Fruit fly (Drosophila melanogaster) whole organism, embryonic: ENCODE measurements around the gene Fdh.
A peak's percentile ranks its signal among the peaks of the same experiment; 100 is the strongest.

Source experiments
- Bdp1 ChIP-seq: fragments of 200-800 bp; sonication (Bioruptor generic); optimal IDR thresholded peaks from 3 replicates; lab custom pipeline; 2016; ENCODE audit warnings: missing biosample characterization, missing genetic modification characterization
- CG10565 ChIP-seq: fragments of 200-800 bp; sonication (Bioruptor generic); optimal IDR thresholded peaks from 3 replicates; lab custom pipeline; 2016; ENCODE audit warnings: missing biosample characterization, mild to moderate bottlenecking, missing genetic modification characterization
- CG10654 ChIP-seq: fragments of 200-800 bp; sonication (Bioruptor generic); optimal IDR thresholded peaks from 2 replicates; lab custom pipeline; 2016; ENCODE audit warnings: missing biosample characterization, missing genetic modification characterization
- CG12744 ChIP-seq: fragments of 200-800 bp; sonication (Bioruptor generic); optimal IDR thresholded peaks from 2 replicates; lab custom pipeline; 2016; ENCODE audit warnings: missing biosample characterization, missing genetic modification characterization
- CG13296 ChIP-seq: fragments of 200-800 bp; sonication (Bioruptor generic); optimal IDR thresholded peaks from 3 replicates; lab custom pipeline; 2018; ENCODE audit warnings: missing biosample characterization, mild to moderate bottlenecking, missing genetic modification characterization
- CG14014 ChIP-seq: fragments of 200-800 bp; sonication (Bioruptor generic); IDR thresholded peaks from 2 replicates; pipeline ENCODE4 v1.3.6; 2022; ENCODE audit warnings: missing biosample characterization, missing genetic modification characterization
- CG15696 ChIP-seq: fragments of 200-800 bp; sonication (Bioruptor generic); optimal IDR thresholded peaks from 2 replicates; lab custom pipeline; 2019; ENCODE audit warnings: missing biosample characterization, mild to moderate bottlenecking, missing genetic modification characterization, moderate library complexity
- CG1602 ChIP-seq: fragments of 200-800 bp; sonication (Bioruptor generic); optimal IDR thresholded peaks from 3 replicates; lab custom pipeline; 2016; ENCODE audit warnings: missing biosample characterization, missing genetic modification characterization
- CG17612 ChIP-seq: fragments of 200-800 bp; sonication (Bioruptor generic); IDR thresholded peaks from 2 replicates; pipeline ENCODE4 v1.3.6; 2022; ENCODE audit warnings: missing biosample characterization, missing genetic modification characterization
- CG17802 ChIP-seq: fragments of 200-800 bp; sonication (Bioruptor generic); optimal IDR thresholded peaks from 2 replicates; lab custom pipeline; 2018; ENCODE audit warnings: missing biosample characterization, mild to moderate bottlenecking, missing genetic modification characterization, moderate library complexity
- CG18619 ChIP-seq: fragments of 200-800 bp; sonication (Bioruptor generic); optimal IDR thresholded peaks from 3 replicates; lab custom pipeline; 2017; ENCODE audit warnings: missing biosample characterization, mild to moderate bottlenecking, missing genetic modification characterization
- CG2120 ChIP-seq: fragments of 200-800 bp; sonication (Bioruptor generic); optimal IDR thresholded peaks from 3 replicates; lab custom pipeline; 2016; ENCODE audit warnings: missing biosample characterization, missing genetic modification characterization
- CG2875 ChIP-seq: fragments of 200-800 bp; sonication (Bioruptor generic); optimal IDR thresholded peaks from 2 replicates; lab custom pipeline; 2017; ENCODE audit warnings: missing biosample characterization, mild to moderate bottlenecking, missing genetic modification characterization, missing genetic modification reagents
- CG2889 ChIP-seq: fragments of 200-800 bp; sonication (Bioruptor generic); IDR thresholded peaks from 3 replicates; pipeline ENCODE4 v1.3.6; 2022; ENCODE audit warnings: missing biosample characterization, missing genetic modification characterization
- CG30020 ChIP-seq: fragments of 200-800 bp; optimal IDR thresholded peaks from 2 replicates; lab custom pipeline; 2019; ENCODE audit warnings: missing biosample characterization, mild to moderate bottlenecking, missing genetic modification characterization, moderate library complexity
- CG33557 ChIP-seq: fragments of 200-800 bp; sonication (Bioruptor generic); optimal IDR thresholded peaks from 2 replicates; lab custom pipeline; 2019; ENCODE audit warnings: missing biosample characterization, mild to moderate bottlenecking, missing genetic modification characterization, moderate library complexity
- CG34422 ChIP-seq: fragments of 200-800 bp; sonication (Bioruptor generic); IDR thresholded peaks from 3 replicates; pipeline ENCODE4 v1.3.6; 2022; ENCODE audit warnings: missing biosample characterization, missing genetic modification characterization
- CG4730 ChIP-seq: fragments of 200-800 bp; sonication (Bioruptor generic); IDR thresholded peaks from 2 replicates; pipeline ENCODE4 v1.3.6; 2022; ENCODE audit warnings: missing biosample characterization, missing genetic modification characterization
- CG7745 ChIP-seq: fragments of 200-800 bp; sonication (Bioruptor generic); optimal IDR thresholded peaks from 2 replicates; lab custom pipeline; 2018; ENCODE audit warnings: missing biosample characterization, mild to moderate bottlenecking, missing genetic modification characterization, moderate library complexity
- CG7839 ChIP-seq: fragments of 200-800 bp; sonication (Bioruptor generic); optimal IDR thresholded peaks from 3 replicates; lab custom pipeline; 2018; ENCODE audit warnings: missing biosample characterization, mild to moderate bottlenecking, missing genetic modification characterization, moderate library complexity
- D ChIP-seq, 2 experiments: fragments of 200-800 bp in 1 of 2; fragments of >200 bp in 1 of 2; sonication (Bioruptor generic) in 1 of 2; optimal IDR thresholded peaks; 2 replicates in 1 of 2; 3 replicates in 1 of 2; lab custom pipeline; 2017; ENCODE audit warnings: mild to moderate bottlenecking in 1 of 2, missing biosample characterization in 1 of 2, missing genetic modification characterization in 1 of 2, missing genetic modification reagents in 1 of 2
- Dip2 ChIP-seq: fragments of 200-800 bp; sonication (Bioruptor generic); IDR thresholded peaks from 2 replicates; pipeline ENCODE4 v1.3.6; 2022; ENCODE audit warnings: missing biosample characterization, missing genetic modification characterization
- Doc2 ChIP-seq: fragments of 200-800 bp; sonication (Bioruptor generic); IDR thresholded peaks from 2 replicates; pipeline ENCODE4 v1.3.6; 2022; ENCODE audit warnings: missing biosample characterization, missing genetic modification characterization
- Meics ChIP-seq: fragments of 200-800 bp; sonication (Bioruptor generic); optimal IDR thresholded peaks from 2 replicates; lab custom pipeline; 2017; ENCODE audit warnings: missing biosample characterization, mild to moderate bottlenecking, missing genetic modification characterization
- NC2α ChIP-seq: fragments of 200-800 bp; sonication (Bioruptor generic); optimal IDR thresholded peaks from 2 replicates; lab custom pipeline; 2016; ENCODE audit warnings: missing biosample characterization, missing genetic modification characterization
- Nf-YB ChIP-seq: fragments of 200-800 bp; sonication (Bioruptor generic); optimal IDR thresholded peaks from 3 replicates; lab custom pipeline; 2019; ENCODE audit warnings: missing biosample characterization, mild to moderate bottlenecking, missing genetic modification characterization, moderate library complexity
- Ravus ChIP-seq: fragments of 200-800 bp; sonication (Bioruptor generic); IDR thresholded peaks from 2 replicates; pipeline ENCODE4 v1.3.6; 2022; ENCODE audit warnings: missing biosample characterization, missing genetic modification characterization
- Sox102F ChIP-seq: fragments of 200-800 bp; sonication (Bioruptor generic); optimal IDR thresholded peaks from 2 replicates; lab custom pipeline; 2018; ENCODE audit warnings: missing biosample characterization, mild to moderate bottlenecking, missing genetic modification characterization, moderate library complexity
- Sry-β ChIP-seq: fragments of 200-800 bp; sonication (Bioruptor generic); optimal IDR thresholded peaks from 2 replicates; lab custom pipeline; 2018; ENCODE audit warnings: missing biosample characterization, mild to moderate bottlenecking, missing genetic modification characterization, moderate library complexity
- Ssrp ChIP-seq: fragments of 200-800 bp; sonication (Bioruptor generic); optimal IDR thresholded peaks from 2 replicates; lab custom pipeline; 2018; ENCODE audit warnings: missing biosample characterization, mild to moderate bottlenecking, missing genetic modification characterization, moderate library complexity
- YL-1 ChIP-seq: fragments of 200-800 bp; sonication (Bioruptor generic); optimal IDR thresholded peaks from 3 replicates; lab custom pipeline; 2017; ENCODE audit warnings: missing biosample characterization, mild to moderate bottlenecking, missing genetic modification characterization
- bcd ChIP-seq: fragments of 200-800 bp; sonication (Bioruptor generic); optimal IDR thresholded peaks from 2 replicates; lab custom pipeline; 2017; ENCODE audit warnings: missing biosample characterization, mild to moderate bottlenecking, missing genetic modification characterization
- cad ChIP-seq: fragments of >200 bp; optimal IDR thresholded peaks from 2 replicates; lab custom pipeline; 2017; ENCODE audit warnings: missing biosample characterization, missing genetic modification characterization
- da ChIP-seq: fragments of 200-800 bp; sonication (Bioruptor generic); optimal IDR thresholded peaks from 2 replicates; lab custom pipeline; 2016; ENCODE audit warnings: missing biosample characterization, missing genetic modification characterization
- dimm ChIP-seq: fragments of 200-800 bp; sonication (Bioruptor generic); IDR thresholded peaks from 2 replicates; pipeline ENCODE4 v1.3.6; 2022; ENCODE audit warnings: missing biosample characterization, missing genetic modification characterization
- emc ChIP-seq: fragments of 200-800 bp; sonication (Bioruptor generic); optimal IDR thresholded peaks from 2 replicates; lab custom pipeline; 2016; ENCODE audit warnings: missing biosample characterization, missing genetic modification characterization
- eyg ChIP-seq: fragments of 200-800 bp; sonication (Bioruptor generic); optimal IDR thresholded peaks from 3 replicates; lab custom pipeline; 2016; ENCODE audit warnings: missing biosample characterization, missing genetic modification characterization
- fd64A ChIP-seq: fragments of 200-800 bp; sonication (Bioruptor generic); optimal IDR thresholded peaks from 3 replicates; lab custom pipeline; 2018; ENCODE audit warnings: missing biosample characterization, mild to moderate bottlenecking, missing genetic modification characterization
- gce ChIP-seq: fragments of 200-800 bp; sonication (Bioruptor generic); IDR thresholded peaks from 3 replicates; pipeline ENCODE4 v1.3.6; 2022; ENCODE audit warnings: missing biosample characterization, missing genetic modification characterization
- gfzf ChIP-seq: fragments of 200-800 bp; sonication (Bioruptor generic); optimal IDR thresholded peaks from 2 replicates; lab custom pipeline; 2016; ENCODE audit warnings: missing biosample characterization, mild to moderate bottlenecking, missing genetic modification characterization, moderate library complexity
- hb ChIP-seq: fragments of 200-800 bp; sonication (Bioruptor generic); IDR thresholded peaks from 3 replicates; pipeline ENCODE4 v1.3.6; 2022; ENCODE audit warnings: missing biosample characterization, missing genetic modification characterization; ENCODE audit not compliant: partially characterized antibody
- hbn ChIP-seq: fragments of 200-800 bp; sonication (Bioruptor generic); IDR thresholded peaks from 2 replicates; pipeline ENCODE4 v1.3.6; 2022; ENCODE audit warnings: missing biosample characterization, missing genetic modification characterization; ENCODE audit not compliant: partially characterized antibody
- nerfin-1 ChIP-seq: fragments of 200-800 bp; sonication (Bioruptor generic); optimal IDR thresholded peaks from 3 replicates; lab custom pipeline; 2019; ENCODE audit warnings: missing biosample characterization, mild to moderate bottlenecking, missing genetic modification characterization, moderate library complexity
- phol ChIP-seq: fragments of 200-800 bp; sonication (Bioruptor generic); optimal IDR thresholded peaks from 3 replicates; lab custom pipeline; 2018; ENCODE audit warnings: missing biosample characterization, mild to moderate bottlenecking, missing genetic modification characterization, moderate library complexity
- pzg ChIP-seq: fragments of 200-800 bp; sonication (Bioruptor generic); optimal IDR thresholded peaks from 3 replicates; lab custom pipeline; 2018; ENCODE audit warnings: missing biosample characterization, mild to moderate bottlenecking, missing genetic modification characterization, moderate library complexity
- sisA ChIP-seq: fragments of 200-800 bp; sonication (Bioruptor generic); IDR thresholded peaks from 2 replicates; pipeline ENCODE4 v1.3.6; 2022; ENCODE audit warnings: missing biosample characterization, missing genetic modification characterization
- sob ChIP-seq: fragments of 200-800 bp; sonication (Bioruptor generic); IDR thresholded peaks from 2 replicates; pipeline ENCODE4 v1.3.6; 2022; ENCODE audit warnings: missing biosample characterization, missing genetic modification characterization
- stc ChIP-seq: fragments of 200-800 bp; sonication (Bioruptor generic); IDR thresholded peaks from 2 replicates; pipeline ENCODE4 v1.3.6; 2022; ENCODE audit warnings: missing biosample characterization, missing genetic modification characterization
- stwl ChIP-seq: fragments of 200-800 bp; sonication (Bioruptor generic); optimal IDR thresholded peaks from 3 replicates; lab custom pipeline; 2018; ENCODE audit warnings: missing biosample characterization, mild to moderate bottlenecking, missing genetic modification characterization, moderate library complexity
- z ChIP-seq: fragments of 200-800 bp; sonication (Bioruptor generic); IDR thresholded peaks from 3 replicates; pipeline ENCODE4 v1.3.6; 2022; ENCODE audit warnings: missing biosample characterization, missing genetic modification characterization

Fdh gene

dm6 chr3R:10856618-10857017 is 15.6 kb downstream of the Fdh start, which contains the start of gene CG4570 (continued):
- TF ChIP-seq YL-1 (GFP tag; lab: Kevin White, UChicago) (peak; percentile 33), gfzf (GFP tag; lab: Kevin White, UChicago) (peak; percentile 16), dimm (GFP tag; lab: Robert Waterston, UW) (no peak), D (optimal IDR thresholded peaks at IDR 0.05; lab: Kevin White, UChicago) (peak; percentile 13), D (GFP tag; optimal IDR thresholded peaks at IDR 0.05; lab: Kevin White, UChicago) (no peak), CG2120 (GFP tag; lab: Kevin White, UChicago) (no peak), CG2889 (GFP tag; lab: Robert Waterston, UW) (no peak), CG2875 (GFP tag; lab: Kevin White, UChicago) (no peak), Bdp1 (GFP tag; lab: Kevin White, UChicago) (no peak), pzg (GFP tag; lab: Kevin White, UChicago) (no peak), CG30020 (tag; lab: Kevin White, UChicago) (no peak), CG4730 (no peak), CG15696 (tag; lab: Kevin White, UChicago) (no peak), fd64A (GFP tag; lab: Kevin White, UChicago) (no peak), Ravus (GFP tag; lab: Robert Waterston, UW) (no peak), CG17802 (tag; lab: Kevin White, UChicago) (no peak), stc (GFP tag; lab: Robert Waterston, UW) (no peak), CG10565 (GFP tag; lab: Kevin White, UChicago) (no peak), hbn (GFP tag; lab: Robert Waterston, UW) (no peak), z (GFP tag; lab: Robert Waterston, UW) (no peak), CG7745 (no peak), CG14014 (GFP tag; lab: Robert Waterston, UW) (no peak), gce (GFP tag; lab: Robert Waterston, UW) (no peak), eyg (GFP tag; lab: Kevin White, UChicago) (no peak), Sry-β (GFP tag; lab: Kevin White, UChicago) (no peak), sisA (GFP tag; lab: Robert Waterston, UW) (no peak), Nf-YB (GFP tag; lab: Kevin White, UChicago) (no peak), hb (GFP tag; lab: Robert Waterston, UW) (no peak), da (GFP tag; lab: Kevin White, UChicago) (no peak), CG7839 (tag; lab: Kevin White, UChicago) (no peak), stwl (peak; percentile 5), cad (GFP tag; lab: Kevin White, UChicago) (peak; percentile 62), Sox102F (no peak), sob (GFP tag; lab: Robert Waterston, UW) (no peak), phol (tag; lab: Kevin White, UChicago) (peak; percentile 74), CG33557 (GFP tag; lab: Kevin White, UChicago) (no peak), nerfin-1 (tag; lab: Kevin White, UChicago) (peak; percentile 83), CG34422 (GFP tag; lab: Robert Waterston, UW) (no peak), Dip2 (GFP tag; lab: Robert Waterston, UW) (no peak), Doc2 (no peak), Ssrp (tag; lab: Kevin White, UChicago) (no peak), NC2α (GFP tag; lab: Kevin White, UChicago) (no peak), CG10654 (GFP tag; lab: Kevin White, UChicago) (no peak), CG12744 (GFP tag; lab: Kevin White, UChicago) (no peak), CG1602 (GFP tag; lab: Kevin White, UChicago) (no peak), CG13296 (GFP tag; lab: Kevin White, UChicago) (no peak), bcd (GFP tag; lab: Kevin White, UChicago) (no peak), CG18619 (no peak), emc (GFP tag; lab: Kevin White, UChicago) (no peak), Meics (no peak), CG17612 (GFP tag; lab: Robert Waterston, UW) (no peak)
